Fruit fly (Drosophila melanogaster) whole organism, embryonic: Measurements from ENCODE around the gene Lcp65Aa.

Experiments used
- Atf6 ChIP-seq: fragments of 200-800 bp; sonication (Bioruptor generic); IDR thresholded peaks from 2 replicates; pipeline ENCODE4 v1.3.6; 2022; ENCODE audit warnings: missing biosample characterization, missing genetic modification characterization
- B-H1 ChIP-seq: fragments of 200-800 bp; sonication (Bioruptor generic); IDR thresholded peaks from 3 replicates; pipeline ENCODE4 v1.3.6; 2022; ENCODE audit warnings: missing biosample characterization, missing genetic modification characterization
- Bteb2 ChIP-seq: fragments of 200-800 bp; sonication (Bioruptor generic); optimal IDR thresholded peaks from 2 replicates; lab custom pipeline; 2016; ENCODE audit warnings: missing biosample characterization, missing genetic modification characterization
- CG10147 ChIP-seq: fragments of 200-800 bp; sonication (Bioruptor generic); optimal IDR thresholded peaks from 2 replicates; lab custom pipeline; 2019; ENCODE audit warnings: missing biosample characterization, mild to moderate bottlenecking, missing genetic modification characterization, moderate library complexity
- CG10274 ChIP-seq: fragments of 200-800 bp; sonication (Bioruptor generic); optimal IDR thresholded peaks from 3 replicates; lab custom pipeline; 2017; ENCODE audit warnings: missing biosample characterization, mild to moderate bottlenecking, missing genetic modification characterization
- CG12104 ChIP-seq: fragments of 200-800 bp; sonication (Bioruptor generic); optimal IDR thresholded peaks from 3 replicates; lab custom pipeline; 2016; ENCODE audit warnings: missing biosample characterization, missing genetic modification characterization
- CG12236 ChIP-seq: fragments of 200-800 bp; sonication (Bioruptor generic); optimal IDR thresholded peaks from 2 replicates; lab custom pipeline; 2016; ENCODE audit warnings: missing biosample characterization, missing genetic modification characterization
- CG13775 ChIP-seq: fragments of 200-800 bp; sonication (Bioruptor generic); optimal IDR thresholded peaks from 3 replicates; lab custom pipeline; 2017; ENCODE audit warnings: missing biosample characterization, mild to moderate bottlenecking, missing genetic modification characterization
- CG14860 ChIP-seq: fragments of 200-800 bp; sonication (Bioruptor generic); IDR thresholded peaks from 3 replicates; pipeline ENCODE4 v1.3.6; 2022; ENCODE audit warnings: missing biosample characterization, missing genetic modification characterization; ENCODE audit not compliant: partially characterized antibody
- CG15073 ChIP-seq: fragments of 200-800 bp; sonication (Bioruptor generic); optimal IDR thresholded peaks from 2 replicates; lab custom pipeline; 2016; ENCODE audit warnings: missing biosample characterization, missing genetic modification characterization
- CG16863 ChIP-seq: fragments of 200-800 bp; sonication (Bioruptor generic); optimal IDR thresholded peaks from 3 replicates; lab custom pipeline; 2016; ENCODE audit warnings: missing biosample characterization, missing genetic modification characterization
- CG17359 ChIP-seq: fragments of 200-800 bp; sonication (Bioruptor generic); optimal IDR thresholded peaks from 3 replicates; lab custom pipeline; 2018; ENCODE audit warnings: missing biosample characterization, mild to moderate bottlenecking, missing genetic modification characterization, moderate library complexity
- CG17568 ChIP-seq: fragments of 200-800 bp; sonication (Bioruptor generic); optimal IDR thresholded peaks from 2 replicates; lab custom pipeline; 2018; ENCODE audit warnings: missing biosample characterization, mild to moderate bottlenecking, missing genetic modification characterization, moderate library complexity
- CG17912 ChIP-seq: fragments of 200-800 bp; sonication (Bioruptor generic); optimal IDR thresholded peaks from 2 replicates; lab custom pipeline; 2018; ENCODE audit warnings: missing biosample characterization, mild to moderate bottlenecking, missing genetic modification characterization
- CG18599 ChIP-seq: fragments of 200-800 bp; sonication (Bioruptor generic); optimal IDR thresholded peaks from 3 replicates; lab custom pipeline; 2017; ENCODE audit warnings: missing biosample characterization, missing genetic modification characterization, mild to moderate bottlenecking, moderate library complexity, missing genetic modification reagents
- CG2116 ChIP-seq: fragments of 200-800 bp; sonication (Bioruptor generic); optimal IDR thresholded peaks from 3 replicates; lab custom pipeline; 2018; ENCODE audit warnings: missing biosample characterization, mild to moderate bottlenecking, missing genetic modification characterization
- CG33557 ChIP-seq: fragments of 200-800 bp; sonication (Bioruptor generic); optimal IDR thresholded peaks from 2 replicates; lab custom pipeline; 2019; ENCODE audit warnings: missing biosample characterization, mild to moderate bottlenecking, missing genetic modification characterization, moderate library complexity
- CG3838 ChIP-seq: fragments of 200-800 bp; sonication (Bioruptor generic); optimal IDR thresholded peaks from 3 replicates; lab custom pipeline; 2016; ENCODE audit warnings: missing biosample characterization, missing genetic modification characterization
- CG3995 ChIP-seq: fragments of 200-800 bp; sonication (Bioruptor generic); optimal IDR thresholded peaks from 3 replicates; lab custom pipeline; 2016; ENCODE audit warnings: missing biosample characterization, missing genetic modification characterization
- CG4730 ChIP-seq: fragments of 200-800 bp; sonication (Bioruptor generic); IDR thresholded peaks from 2 replicates; pipeline ENCODE4 v1.3.6; 2022; ENCODE audit warnings: missing biosample characterization, missing genetic modification characterization
- CG5245 ChIP-seq: fragments of 200-800 bp; sonication (Bioruptor generic); optimal IDR thresholded peaks from 3 replicates; lab custom pipeline; 2016; ENCODE audit warnings: missing biosample characterization, missing genetic modification characterization
- CG5953 ChIP-seq: fragments of 200-800 bp; sonication (Bioruptor generic); IDR thresholded peaks from 2 replicates; pipeline ENCODE4 v1.3.6; 2022; ENCODE audit warnings: missing biosample characterization, missing genetic modification characterization
- CG6175 ChIP-seq: fragments of 200-800 bp; sonication (Bioruptor generic); IDR thresholded peaks from 3 replicates; pipeline ENCODE4 v1.3.6; 2022; ENCODE audit warnings: missing biosample characterization, missing genetic modification characterization
- CG6689 ChIP-seq: fragments of 200-800 bp; sonication (Bioruptor generic); IDR thresholded peaks from 2 replicates; pipeline ENCODE4 v1.3.6; 2022; ENCODE audit warnings: missing biosample characterization, missing genetic modification characterization
- CG8388 ChIP-seq: fragments of 200-800 bp; sonication (Bioruptor generic); optimal IDR thresholded peaks from 2 replicates; lab custom pipeline; 2019; ENCODE audit warnings: missing biosample characterization, mild to moderate bottlenecking, missing genetic modification characterization, moderate library complexity
- CG8924 ChIP-seq: fragments of 200-800 bp; optimal IDR thresholded peaks from 3 replicates; lab custom pipeline; 2019; ENCODE audit warnings: missing biosample characterization, mild to moderate bottlenecking, missing genetic modification characterization, moderate library complexity
- CG9437 ChIP-seq: fragments of 200-800 bp; sonication (Bioruptor generic); optimal IDR thresholded peaks from 2 replicates; lab custom pipeline; 2018; ENCODE audit warnings: missing biosample characterization, mild to moderate bottlenecking, missing genetic modification characterization
- ERR ChIP-seq: fragments of 200-800 bp; sonication (Bioruptor generic); optimal IDR thresholded peaks from 2 replicates; lab custom pipeline; 2016; ENCODE audit warnings: missing biosample characterization, missing genetic modification characterization
- H15 ChIP-seq: fragments of 200-800 bp; sonication (Bioruptor generic); IDR thresholded peaks from 3 replicates; pipeline ENCODE4 v1.3.6; 2022; ENCODE audit warnings: missing biosample characterization, missing genetic modification characterization
- Kr ChIP-seq: fragments of 200-800 bp; sonication (Bioruptor generic); optimal IDR thresholded peaks from 2 replicates; lab custom pipeline; 2017; ENCODE audit warnings: missing biosample characterization, mild to moderate bottlenecking, missing genetic modification characterization
- Med ChIP-seq: fragments of 200-800 bp; sonication (Bioruptor generic); peaks from one replicate; lab custom pipeline; 2016; ENCODE audit warnings: missing biosample characterization, missing genetic modification characterization, mild to moderate bottlenecking, inconsistent platforms, moderate library complexity
- Optix ChIP-seq: fragments of 200-800 bp; sonication (Bioruptor generic); IDR thresholded peaks from 3 replicates; pipeline ENCODE4 v1.3.6; 2022; ENCODE audit warnings: missing biosample characterization, missing genetic modification characterization
- Rx ChIP-seq: fragments of 200-800 bp; sonication (Bioruptor generic); IDR thresholded peaks from 2 replicates; pipeline ENCODE4 v1.3.6; 2022; ENCODE audit warnings: missing biosample characterization, missing genetic modification characterization
- Sin3A ChIP-seq: fragments of >200 bp; optimal IDR thresholded peaks from 2 replicates; lab custom pipeline; 2018
- ara ChIP-seq: fragments of 200-800 bp; sonication (Bioruptor generic); IDR thresholded peaks from 2 replicates; pipeline ENCODE4 v1.3.6; 2022; ENCODE audit warnings: missing biosample characterization, missing genetic modification characterization
- dpn ChIP-seq, 2 experiments: fragments of 200-800 bp; sonication (Bioruptor generic); optimal IDR thresholded peaks; 3 replicates each; lab custom pipeline; 2016; ENCODE audit warnings: missing biosample characterization in 2 of 2, missing genetic modification characterization in 2 of 2
- gem ChIP-seq: fragments of 200-800 bp; sonication (Bioruptor generic); optimal IDR thresholded peaks from 2 replicates; lab custom pipeline; 2019; ENCODE audit warnings: missing biosample characterization, mild to moderate bottlenecking, missing genetic modification characterization, moderate library complexity
- gt ChIP-seq: fragments of 200-800 bp; sonication (Bioruptor generic); IDR thresholded peaks from 2 replicates; pipeline ENCODE4 v1.3.6; 2022; ENCODE audit warnings: missing biosample characterization, missing genetic modification characterization
- lbe ChIP-seq: fragments of 200-800 bp; sonication (Bioruptor generic); optimal IDR thresholded peaks from 2 replicates; lab custom pipeline; 2016; ENCODE audit warnings: missing biosample characterization, mild to moderate bottlenecking, missing genetic modification characterization
- otp ChIP-seq: fragments of 200-800 bp; sonication (Bioruptor generic); IDR thresholded peaks from 3 replicates; pipeline ENCODE4, ENCODE4 v1.3.6; 2022; ENCODE audit warnings: missing biosample characterization, missing genetic modification characterization
- peb ChIP-seq: fragments of 200-800 bp; sonication (Bioruptor generic); IDR thresholded peaks from 2 replicates; pipeline ENCODE4 v1.3.6; 2022; ENCODE audit warnings: missing biosample characterization, missing genetic modification characterization
- rib ChIP-seq: fragments of 200-800 bp; sonication (Bioruptor generic); IDR thresholded peaks from 2 replicates; pipeline ENCODE4 v1.3.6; 2022; ENCODE audit warnings: missing biosample characterization, missing genetic modification characterization
- scrt ChIP-seq: fragments of 200-800 bp; sonication (Bioruptor generic); optimal IDR thresholded peaks from 2 replicates; lab custom pipeline; 2018; ENCODE audit warnings: missing biosample characterization, mild to moderate bottlenecking, missing genetic modification characterization, moderate library complexity
- slou ChIP-seq: fragments of 200-800 bp; sonication (Bioruptor generic); optimal IDR thresholded peaks from 3 replicates; lab custom pipeline; 2016; ENCODE audit warnings: missing biosample characterization, missing genetic modification characterization
- sna ChIP-seq: fragments of 200-800 bp; sonication (Bioruptor generic); IDR thresholded peaks from 2 replicates; pipeline ENCODE4 v1.3.6; 2022; ENCODE audit warnings: missing biosample characterization, missing genetic modification characterization; ENCODE audit not compliant: partially characterized antibody
- so ChIP-seq: fragments of 200-800 bp; sonication (Bioruptor generic); IDR thresholded peaks from 3 replicates; pipeline ENCODE4 v1.3.6; 2022; ENCODE audit warnings: missing biosample characterization, missing genetic modification characterization
- tio ChIP-seq: fragments of 200-800 bp; sonication (Bioruptor generic); optimal IDR thresholded peaks from 2 replicates; lab custom pipeline; 2017; ENCODE audit warnings: missing biosample characterization, missing genetic modification characterization, inconsistent platforms
- tna ChIP-seq: fragments of 200-800 bp; sonication (Bioruptor generic); IDR thresholded peaks from 2 replicates; pipeline ENCODE4 v1.3.6; 2022; ENCODE audit warnings: missing biosample characterization, missing genetic modification characterization; ENCODE audit not compliant: partially characterized antibody
- ttk ChIP-seq: fragments of 200-800 bp; sonication (Bioruptor generic); IDR thresholded peaks from 2 replicates; pipeline ENCODE4 v2.1.2; 2022; ENCODE audit warnings: missing biosample characterization, missing genetic modification characterization
- wdn ChIP-seq: fragments of 200-800 bp; sonication (Bioruptor generic); IDR thresholded peaks from 2 replicates; pipeline ENCODE4 v1.3.6; 2022; ENCODE audit warnings: missing biosample characterization, missing genetic modification characterization
- wek ChIP-seq: fragments of 200-800 bp; sonication (Bioruptor generic); optimal IDR thresholded peaks from 3 replicates; lab custom pipeline; 2018; ENCODE audit warnings: missing biosample characterization, mild to moderate bottlenecking, missing genetic modification characterization, moderate library complexity

Gene Lcp65Aa

DNA sequence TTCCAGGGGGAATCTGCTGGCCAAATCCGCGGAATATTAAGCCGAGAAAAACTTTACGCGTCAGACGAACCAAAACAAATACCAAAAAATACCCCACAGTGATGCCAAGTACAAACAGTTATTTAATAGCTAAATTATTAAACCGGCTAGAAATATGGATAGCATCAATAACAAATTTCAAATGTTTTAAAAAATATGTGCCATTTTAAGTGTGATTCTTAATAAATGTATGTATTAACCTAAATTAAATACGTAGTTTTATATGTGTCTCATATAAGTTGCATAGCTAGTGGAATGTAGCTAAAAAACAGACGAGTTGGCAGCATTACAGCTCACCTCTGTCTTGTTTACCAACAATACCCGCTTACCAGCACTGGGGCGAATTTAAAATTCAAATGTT is 30.7 kb downstream of the Lcp65Aa start, which contains the start of gene CG10274 (continued):
- TF ChIP-seq ERR (GFP tag; lab: Kevin White, UChicago) (no peak), CG6689 (peak; percentile 34; the same call in 1 of the 2 replicates), so (0 out of 3 replicates have a peak, but pooled peaks have one; percentile 13), ttk (GFP tag; lab: Robert Waterston, UW) (peak; percentile 19; the same call in 1 of the 2 replicates), CG4730 (GFP tag; lab: Robert Waterston, UW) (0 out of 2 replicates have a peak, but pooled peaks have one; percentile 15), Atf6 (GFP tag; lab: Robert Waterston, UW) (peak; percentile 66), B-H1 (peak; percentile 44; the same call in 2 of the 3 replicates), sna (GFP tag; lab: Robert Waterston, UW) (no peak), CG5953 (no peak), Sin3A (lab: Kevin White, UChicago) (peak; percentile 75), Bteb2 (GFP tag; lab: Kevin White, UChicago) (peak; percentile 75), CG16863 (GFP tag; lab: Kevin White, UChicago) (peak; percentile 64), CG6175 (no peak), slou (GFP tag; lab: Kevin White, UChicago) (peak; percentile 76), CG9437 (GFP tag; lab: Kevin White, UChicago) (peak; percentile 67), otp (GFP tag; lab: Robert Waterston, UW) (no peak), CG12104 (GFP tag; lab: Kevin White, UChicago) (peak; percentile 51), wdn (peak; percentile 40; the same call in 1 of the 2 replicates), CG10274 (GFP tag; lab: Kevin White, UChicago) (peak; percentile 56), CG3838 (GFP tag; lab: Kevin White, UChicago) (peak; percentile 50), CG14860 (GFP tag; lab: Robert Waterston, UW) (no peak)
- TF ChIP-seq, all 482 proteins: peak for 261

DNA sequence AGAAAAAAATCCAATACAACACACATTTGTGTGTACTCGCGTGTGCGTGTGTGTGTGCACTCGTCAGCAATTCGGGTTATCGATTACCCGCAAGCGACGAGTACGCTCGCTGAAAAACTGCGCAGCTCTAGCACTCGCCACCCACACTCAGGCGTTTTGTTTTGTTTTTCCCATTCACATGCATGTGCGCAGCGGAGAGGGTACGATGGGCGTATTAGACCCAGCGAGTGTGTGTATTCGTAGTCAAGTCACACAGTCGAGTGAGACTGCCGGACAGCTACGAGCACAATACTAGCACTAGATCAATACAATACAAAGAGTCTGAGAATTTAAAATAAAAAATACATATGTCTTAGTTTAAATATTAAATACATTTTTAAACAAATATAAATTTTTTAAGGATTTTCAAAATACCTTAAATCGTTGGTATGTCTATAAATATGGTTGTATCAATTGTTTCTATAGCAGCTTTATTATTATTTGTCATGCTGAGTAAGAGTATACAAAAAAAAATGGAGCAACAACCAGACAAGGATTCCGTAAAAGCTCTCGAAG is 33.9 kb downstream of the Lcp65Aa start, which contains the start of the genes D19B and CG43293:
Gene D19B (minus strand): TSS at position 37 of the 555 bp plus-strand sequence.
Gene CG43293 (plus strand): TSS at position 306 of the 555 bp plus-strand sequence.
- TF ChIP-seq CG12236 (GFP tag; lab: Kevin White, UChicago) (peak; percentile 64), CG33557 (peak; percentile 38), ara (GFP tag; lab: Robert Waterston, UW) (peak; percentile 88), CG15073 (GFP tag; lab: Kevin White, UChicago) (peak; percentile 54), gem (tag; lab: Kevin White, UChicago) (peak; percentile 90), CG3995 (GFP tag; lab: Kevin White, UChicago) (peak; percentile 33), wek (peak; percentile 52), CG8924 (tag; lab: Kevin White, UChicago) (peak; percentile 90), Kr (no peak), lbe (GFP tag; lab: Kevin White, UChicago) (peak; percentile 78), CG17359 (tag; lab: Kevin White, UChicago) (peak; percentile 92), CG2116 (GFP tag; lab: Kevin White, UChicago) (peak; percentile 64), gt (GFP tag; lab: Robert Waterston, UW) (no peak), Optix (GFP tag; lab: Robert Waterston, UW) (peak; percentile 93), CG17912 (GFP tag; lab: Kevin White, UChicago) (peak; percentile 47), CG18599 (peak; percentile 90), CG17568 (GFP tag; lab: Kevin White, UChicago) (no peak), dpn (GFP tag; optimal IDR thresholded peaks at IDR 0.05; lab: Kevin White, UChicago) (peak; percentile 92 to 93), tna (GFP tag; lab: Robert Waterston, UW) (peak; percentile 59; the same call in 1 of the 2 replicates), Med (GFP tag; lab: Kevin White, UChicago) (peak; percentile 99), CG10147 (GFP tag; lab: Kevin White, UChicago) (peak; percentile 70), rib (peak; percentile 92), CG5245 (peak; percentile 84), scrt (GFP tag; lab: Kevin White, UChicago) (peak; percentile 73), H15 (GFP tag; lab: Robert Waterston, UW) (peak; percentile 87), peb (GFP tag; lab: Robert Waterston, UW) (peak; percentile 61), tio (GFP tag; lab: Kevin White, UChicago) (no peak), CG13775 (peak; percentile 89), Rx (GFP tag; lab: Robert Waterston, UW) (peak; percentile 84), CG8388 (GFP tag; lab: Kevin White, UChicago) (peak; percentile 79)
